Worm (Caenorhabditis elegans) whole organism, L2 larva: ENCODE results near the gene clec-222.

Experiments used
- C34F6.9 ChIP-seq: fragments of 150-350 bp; optimal IDR thresholded peaks from 2 replicates; lab custom pipeline; 2014; ENCODE audit warnings: missing biosample characterization, missing genetic modification characterization
- F13H6.1 ChIP-seq: sonication (generic microtip); optimal IDR thresholded peaks from 2 replicates; lab custom pipeline; 2016; ENCODE audit warnings: missing genetic modification characterization, missing compliant biosample characterization
- Y55F3AM.14 ChIP-seq: fragments of 200-800 bp; sonication (Bioruptor generic); optimal IDR thresholded peaks from 2 replicates; lab custom pipeline; 2018; ENCODE audit warnings: mild to moderate bottlenecking, missing genetic modification characterization, missing compliant biosample characterization
- ZK546.5 ChIP-seq: sonication (generic microtip); optimal IDR thresholded peaks from 2 replicates; lab custom pipeline; 2017; ENCODE audit warnings: missing biosample characterization, missing genetic modification characterization
- alr-1 ChIP-seq: fragments of 150-350 bp; optimal IDR thresholded peaks from 2 replicates; lab custom pipeline; 2014; ENCODE audit warnings: missing biosample characterization, missing genetic modification characterization
- aly-2 ChIP-seq: fragments of 150-350 bp; optimal IDR thresholded peaks from 2 replicates; lab custom pipeline; 2014; ENCODE audit warnings: missing biosample characterization, missing genetic modification characterization
- crh-2 ChIP-seq: sonication (generic microtip); optimal IDR thresholded peaks from 2 replicates; lab custom pipeline; 2017; ENCODE audit warnings: missing biosample characterization, missing genetic modification characterization
- dmd-4 ChIP-seq: sonication (generic microtip); optimal IDR thresholded peaks from 2 replicates; lab custom pipeline; 2017; ENCODE audit warnings: missing biosample characterization, missing genetic modification characterization
- egl-27 ChIP-seq: sonication (generic microtip); optimal IDR thresholded peaks from 3 replicates; lab custom pipeline; 2017; ENCODE audit warnings: missing biosample characterization, missing genetic modification reagents, missing genetic modification characterization
- fos-1 ChIP-seq: fragments of 150-350 bp; optimal IDR thresholded peaks from 2 replicates; lab custom pipeline; 2014; ENCODE audit warnings: missing biosample characterization, missing genetic modification characterization
- gmeb-1 ChIP-seq: fragments of 150-350 bp; optimal IDR thresholded peaks from 2 replicates; lab custom pipeline; 2014; ENCODE audit warnings: missing biosample characterization, missing genetic modification characterization
- lin-11 ChIP-seq: fragments of 150-350 bp; sonication (generic microtip); optimal IDR thresholded peaks from 2 replicates; lab custom pipeline; 2014; ENCODE audit warnings: missing biosample characterization, missing genetic modification characterization, inconsistent platforms, mixed read lengths
- lin-13 ChIP-seq: fragments of 150-350 bp; optimal IDR thresholded peaks from 2 replicates; lab custom pipeline; 2014; ENCODE audit warnings: missing biosample characterization, missing genetic modification reagents, missing genetic modification characterization
- lin-39 ChIP-seq: fragments of 150-350 bp; optimal IDR thresholded peaks from 2 replicates; lab custom pipeline; 2014; ENCODE audit warnings: missing biosample characterization, missing genetic modification reagents, missing genetic modification characterization
- lsy-2 ChIP-seq, 2 experiments: fragments of 150-350 bp in 1 of 2; sonication (generic microtip) in 1 of 2; optimal IDR thresholded peaks; 2 replicates each; lab custom pipeline; 2014 to 2017; ENCODE audit warnings: missing biosample characterization in 2 of 2, missing genetic modification characterization in 2 of 2
- mdl-1 ChIP-seq, 2 experiments: fragments of 150-350 bp in 1 of 2; sonication (generic microtip) in 1 of 2; optimal IDR thresholded peaks; 2 replicates each; lab custom pipeline; 2017; ENCODE audit warnings: missing biosample characterization in 2 of 2, missing genetic modification characterization in 2 of 2
- nhr-10 ChIP-seq: sonication (generic microtip); optimal IDR thresholded peaks from 2 replicates; lab custom pipeline; 2017; ENCODE audit warnings: missing biosample characterization, missing genetic modification characterization
- nhr-11 ChIP-seq: fragments of 150-350 bp; optimal IDR thresholded peaks from 2 replicates; lab custom pipeline; 2014; ENCODE audit warnings: missing biosample characterization, missing genetic modification characterization
- nhr-12 ChIP-seq: fragments of 150-350 bp; optimal IDR thresholded peaks from 2 replicates; lab custom pipeline; 2014; ENCODE audit warnings: missing biosample characterization, missing genetic modification characterization
- nhr-23 ChIP-seq: fragments of 150-350 bp; optimal IDR thresholded peaks from 2 replicates; lab custom pipeline; 2014; ENCODE audit warnings: missing biosample characterization, missing genetic modification reagents, missing genetic modification characterization
- nhr-25 ChIP-seq: fragments of 150-350 bp; sonication (generic microtip); optimal IDR thresholded peaks from 3 replicates; lab custom pipeline; 2014; ENCODE audit warnings: missing biosample characterization, missing genetic modification characterization
- nhr-6 ChIP-seq: fragments of 150-350 bp; optimal IDR thresholded peaks from 2 replicates; lab custom pipeline; 2014; ENCODE audit warnings: missing biosample characterization, missing genetic modification characterization
- peb-1 ChIP-seq: fragments of 150-350 bp; optimal IDR thresholded peaks from 2 replicates; lab custom pipeline; 2014; ENCODE audit warnings: missing biosample characterization, missing genetic modification characterization
- sem-4 ChIP-seq: fragments of 150-350 bp; optimal IDR thresholded peaks from 2 replicates; lab custom pipeline; 2014; ENCODE audit warnings: missing biosample characterization, missing genetic modification reagents, missing genetic modification characterization
- skn-1 ChIP-seq: sonication (generic microtip); optimal IDR thresholded peaks from 2 replicates; lab custom pipeline; 2017; ENCODE audit warnings: missing biosample characterization, missing genetic modification characterization
- sma-9 ChIP-seq, 2 experiments: fragments of 150-350 bp in 1 of 2; sonication (generic microtip) in 1 of 2; optimal IDR thresholded peaks; 2 replicates each; lab custom pipeline; 2014 to 2016; ENCODE audit warnings: missing genetic modification characterization in 2 of 2, mild to moderate bottlenecking in 1 of 2, missing biosample characterization in 1 of 2, missing compliant biosample characterization in 1 of 2, missing genetic modification reagents in 1 of 2, moderate library complexity in 1 of 2
- unc-39 ChIP-seq: fragments of 150-350 bp; optimal IDR thresholded peaks from 2 replicates; lab custom pipeline; 2014; ENCODE audit warnings: missing biosample characterization, missing genetic modification characterization
- unc-62 ChIP-seq: fragments of 150-350 bp; optimal IDR thresholded peaks from 2 replicates; lab custom pipeline; 2014; ENCODE audit warnings: missing biosample characterization, missing genetic modification reagents, missing genetic modification characterization
- zag-1 ChIP-seq: fragments of 150-350 bp; optimal IDR thresholded peaks from 2 replicates; lab custom pipeline; 2014; ENCODE audit warnings: missing biosample characterization, missing genetic modification characterization
- ztf-1 ChIP-seq: fragments of 200-800 bp; sonication (Bioruptor generic); conservative IDR thresholded peaks from 2 replicates; pipeline ENCODE4 v1.3.6; 2022; ENCODE audit warnings: missing genetic modification characterization, missing compliant biosample characterization
- ztf-4 ChIP-seq: fragments of 150-350 bp; optimal IDR thresholded peaks from 2 replicates; lab custom pipeline; 2014; ENCODE audit warnings: missing biosample characterization, missing genetic modification characterization

The clec-222 gene

DNA sequence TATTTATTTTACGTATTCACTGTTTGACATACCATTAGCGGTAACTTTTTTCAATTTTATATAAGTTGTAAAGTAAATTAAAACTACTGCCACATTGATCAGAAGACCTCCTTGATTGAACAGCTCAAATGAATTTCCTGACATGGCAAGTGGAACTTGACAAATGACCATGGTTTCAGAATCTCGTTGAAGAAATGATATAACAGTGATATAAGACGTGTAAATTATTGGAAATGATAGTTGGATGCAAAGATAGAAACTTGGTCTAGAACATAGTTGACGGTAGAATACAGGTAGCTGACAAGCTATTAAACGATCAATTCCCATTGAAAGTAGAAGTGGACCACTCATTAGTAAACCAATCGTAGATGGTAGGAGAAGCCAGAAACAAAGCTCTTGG lies 19.4 kb upstream of the clec-222 start:
- TF ChIP-seq gmeb-1: no peak
- no peak for TF ChIP-seq fos-1 (tag; lab: Kevin White, UChicago)
- TF ChIP-seq unc-62 (GFP tag; lab: Kevin White, UChicago): no peak
- TF ChIP-seq, all 48 proteins: peak for 0

DNA sequence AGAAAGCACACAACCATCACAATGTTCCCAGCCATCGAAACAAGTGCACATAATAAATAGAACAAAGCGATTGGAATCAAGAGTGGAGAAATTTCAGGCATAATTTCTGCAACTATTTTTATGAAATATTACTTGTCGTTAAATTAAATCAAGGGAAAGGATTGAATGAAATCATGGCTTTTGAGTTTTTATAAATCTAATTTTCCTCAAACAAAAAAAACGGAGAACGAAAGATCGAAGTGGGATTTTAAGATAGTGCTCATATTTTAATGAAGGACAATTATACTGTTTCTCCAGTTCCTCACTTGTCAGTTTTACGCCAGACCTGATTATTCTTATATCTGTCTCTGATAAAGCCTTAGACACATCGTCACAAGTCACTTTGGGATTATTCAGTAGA lies 18.7 kb upstream of the clec-222 start, which contains the start of gene srsx-33:
TSS of gene srsx-33 (minus strand) at position 101 of the 400 bp plus-strand sequence.
- no peak for TF ChIP-seq skn-1 (tag; lab: Kevin White, UChicago)
- no peak for TF ChIP-seq lin-39

DNA sequence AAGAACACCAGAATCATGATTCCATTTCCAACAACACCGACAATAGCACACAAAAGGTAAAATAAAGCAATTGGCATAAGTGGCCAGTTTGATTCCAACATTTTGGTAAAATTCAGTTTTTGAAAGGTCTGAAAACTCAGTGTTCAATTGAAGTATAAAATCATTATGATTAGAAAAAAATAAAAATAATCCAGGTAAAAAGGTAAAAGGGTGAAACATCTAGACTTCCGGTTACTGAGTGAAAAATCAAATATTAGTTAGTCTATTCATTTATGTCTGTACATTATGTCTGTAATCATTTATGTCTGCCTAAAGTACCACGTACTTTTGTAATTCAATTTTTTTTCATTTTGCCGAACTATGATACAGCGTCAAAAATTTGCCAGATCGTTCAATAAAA lies 16.2 kb upstream of the clec-222 start, which contains the start of gene srsx-31:
TSS of gene srsx-31 (minus strand) at position 101 of the 400 bp plus-strand sequence.
- no peak for TF ChIP-seq nhr-12
- TF ChIP-seq sem-4: no peak
- no peak for TF ChIP-seq dmd-4 (tag; lab: Kevin White, UChicago)
- no peak for TF ChIP-seq unc-39
- no peak for TF ChIP-seq peb-1 (tag; lab: Kevin White, UChicago)

DNA sequence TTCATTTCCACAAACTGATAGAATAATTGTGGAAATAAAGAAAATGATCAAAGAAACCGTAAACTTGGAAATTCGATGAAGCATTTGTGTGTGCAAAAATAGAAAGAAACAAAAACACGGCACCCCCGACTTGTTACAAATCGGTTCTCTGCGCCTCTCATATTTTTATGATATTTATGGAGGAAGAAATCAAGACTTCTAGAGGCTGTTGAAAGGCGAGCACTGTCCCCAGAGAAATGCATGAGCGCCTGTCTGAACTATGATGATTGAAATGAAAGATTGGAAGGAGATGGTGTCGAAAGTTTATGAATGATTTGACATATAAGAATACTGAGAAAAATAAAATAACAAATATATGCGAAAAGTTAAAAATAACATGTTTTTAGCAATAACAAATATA lies 12.3 kb upstream of the clec-222 start, which contains the start of gene lgc-36:
TSS of gene lgc-36 (minus strand) at position 101 of the 400 bp plus-strand sequence.
- no peak for TF ChIP-seq unc-39
- TF ChIP-seq lin-13 (GFP tag; lab: Kevin White, UChicago): no peak
- no peak for TF ChIP-seq nhr-25
- TF ChIP-seq aly-2: no peak
- no peak for TF ChIP-seq unc-62 (GFP tag; lab: Kevin White, UChicago)
- no peak for TF ChIP-seq Y55F3AM.14
- TF ChIP-seq zag-1 (tag; lab: Kevin White, UChicago): no peak
- TF ChIP-seq F13H6.1 (tag; lab: Kevin White, UChicago): no peak
- no peak for TF ChIP-seq ztf-4
- TF ChIP-seq nhr-11 (tag; lab: Kevin White, UChicago): no peak
- no peak for TF ChIP-seq skn-1 (tag; lab: Kevin White, UChicago)
- no peak for TF ChIP-seq nhr-10 (tag; lab: Kevin White, UChicago)
- TF ChIP-seq nhr-6: no peak
- TF ChIP-seq ztf-1: no peak
- TF ChIP-seq lsy-2 (tag; optimal IDR thresholded peaks at IDR 0.05; lab: Kevin White, UChicago): no peak
- TF ChIP-seq egl-27 (tag; lab: Kevin White, UChicago): no peak
- TF ChIP-seq C34F6.9 (tag; lab: Kevin White, UChicago): no peak
- TF ChIP-seq gmeb-1: no peak
- no peak for TF ChIP-seq nhr-23 (tag; lab: Kevin White, UChicago)
- no peak for TF ChIP-seq mdl-1 (tag; optimal IDR thresholded peaks at IDR 0.05; lab: Kevin White, UChicago)

DNA sequence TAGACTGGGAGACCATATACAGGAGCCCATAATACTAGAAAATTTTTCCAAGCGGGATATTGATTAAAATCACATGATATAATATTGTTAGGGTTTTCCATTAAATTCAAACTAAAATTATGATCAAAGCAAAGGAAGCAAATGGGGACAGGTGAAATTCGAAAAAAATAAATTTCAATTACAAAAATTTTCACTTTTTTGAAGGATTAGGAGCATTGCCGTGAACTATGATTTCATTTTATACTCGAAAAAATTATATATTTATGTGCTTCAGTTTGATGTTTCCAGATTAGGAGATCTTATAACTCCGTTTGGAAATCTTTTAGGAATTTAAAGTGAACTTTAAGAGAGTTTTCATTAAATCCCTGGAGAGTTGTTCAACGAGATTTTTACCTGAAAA lies 10.5 kb upstream of the clec-222 start, which contains the start of gene F07B10.7:
TSS of gene F07B10.7 (minus strand) at position 101 of the 400 bp plus-strand sequence.
- TF ChIP-seq nhr-10 (tag; lab: Kevin White, UChicago): no peak
- TF ChIP-seq alr-1 (tag; lab: Kevin White, UChicago): no peak
- no peak for TF ChIP-seq aly-2
- no peak for TF ChIP-seq ztf-4
- no peak for TF ChIP-seq fos-1 (tag; lab: Kevin White, UChicago)
- no peak for TF ChIP-seq lin-11 (tag; lab: Kevin White, UChicago)
- no peak for TF ChIP-seq mdl-1 (tag; optimal IDR thresholded peaks at IDR 0.05; lab: Kevin White, UChicago)
- no peak for TF ChIP-seq ztf-1
- no peak for TF ChIP-seq C34F6.9 (tag; lab: Kevin White, UChicago)
- TF ChIP-seq dmd-4 (tag; lab: Kevin White, UChicago): no peak

DNA sequence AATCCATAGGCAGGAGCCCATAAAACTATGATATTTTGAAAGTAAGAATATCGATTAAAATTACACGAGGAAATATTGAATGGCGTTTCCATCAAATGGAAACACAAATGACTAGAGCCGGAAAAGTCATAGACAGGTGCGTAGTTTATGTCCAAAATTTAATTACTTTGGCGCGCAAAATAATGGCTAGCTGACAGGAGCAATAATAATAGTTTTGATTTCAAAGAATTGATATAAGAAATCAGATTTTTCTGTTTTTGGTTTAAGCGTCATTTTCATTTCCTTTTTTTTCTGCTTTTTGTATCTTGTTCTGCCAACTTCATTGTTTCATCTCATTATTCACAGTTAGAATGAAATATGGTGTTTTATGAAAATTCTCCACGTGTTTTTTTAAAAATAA lies 8.1 kb upstream of the clec-222 start, which contains the start of gene F07B10.4:
TSS of gene F07B10.4 (minus strand) at position 101 of the 400 bp plus-strand sequence.
- TF ChIP-seq ztf-1: no peak
- TF ChIP-seq C34F6.9 (tag; lab: Kevin White, UChicago): no peak
- no peak for TF ChIP-seq sma-9 (GFP tag; optimal IDR thresholded peaks at IDR 0.05; lab: Kevin White, UChicago)
- TF ChIP-seq sma-9 (tag; optimal IDR thresholded peaks at IDR 0.05; lab: Kevin White, UChicago): no peak

DNA sequence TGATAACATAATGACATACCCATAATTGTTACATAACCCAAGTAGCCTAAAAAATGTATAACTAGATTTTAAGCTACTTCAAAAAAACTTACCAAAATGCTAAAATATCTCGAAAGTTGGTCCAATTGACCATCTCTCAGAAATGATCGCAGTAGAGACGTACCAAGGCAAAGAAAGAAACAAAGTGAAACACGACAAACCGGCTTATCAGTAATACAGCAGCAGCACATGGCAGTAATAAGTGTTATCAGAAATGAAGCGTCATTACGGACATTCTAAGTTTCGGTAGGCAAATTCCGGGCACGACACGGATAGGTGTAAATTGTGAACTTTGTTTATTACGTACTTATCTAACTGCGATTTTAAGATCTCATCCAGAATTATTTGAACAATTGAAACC lies 5.7 kb upstream of the clec-222 start, which contains the start of gene cln-3.1:
TSS of gene cln-3.1 (minus strand) at position 171 of the 400 bp plus-strand sequence.
- TF ChIP-seq sma-9 (GFP tag; optimal IDR thresholded peaks at IDR 0.05; lab: Kevin White, UChicago): peak; percentile 29
- TF ChIP-seq sma-9 (tag; optimal IDR thresholded peaks at IDR 0.05; lab: Kevin White, UChicago): no peak
- TF ChIP-seq lin-13 (GFP tag; lab: Kevin White, UChicago): no peak
- TF ChIP-seq crh-2 (tag; lab: Kevin White, UChicago): no peak
- no peak for TF ChIP-seq lin-39
- no peak for TF ChIP-seq ZK546.5
- peak; percentile 83 for TF ChIP-seq fos-1 (tag; lab: Kevin White, UChicago)
- TF ChIP-seq alr-1 (tag; lab: Kevin White, UChicago): no peak
- no peak for TF ChIP-seq peb-1 (tag; lab: Kevin White, UChicago)
